Fruit fly (Drosophila melanogaster): Measurements from ENCODE around the gene IM33.

DNA sequence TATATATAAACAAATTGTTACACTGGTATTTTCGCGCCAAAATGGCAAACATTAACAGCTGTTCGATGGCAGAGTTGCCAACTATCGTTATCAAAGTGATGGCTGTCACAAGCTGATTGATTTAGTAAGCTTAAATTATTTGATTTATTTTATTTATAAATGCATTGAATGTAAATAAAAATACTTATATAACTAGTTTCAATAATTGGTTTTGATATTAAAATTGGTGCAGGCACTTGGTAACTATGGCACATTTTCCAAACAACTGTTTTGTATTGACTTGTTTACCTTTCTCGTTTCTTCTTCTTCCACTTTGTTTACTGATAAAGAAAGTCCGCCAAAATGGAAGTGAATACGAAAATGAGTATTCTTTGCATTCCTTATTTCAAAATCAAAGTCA, 15.2 kb upstream of the IM33 start, which contains the start of gene cutlet:
- no peak for TF ChIP-seq CG8478 (optimal IDR thresholded peaks at IDR 0.05)
- no peak for TF ChIP-seq usp (GFP tag; optimal IDR thresholded peaks at IDR 0.05)
- TF ChIP-seq pan (optimal IDR thresholded peaks at IDR 0.05), result no peak
- TF ChIP-seq psq (optimal IDR thresholded peaks at IDR 0.05), result no peak
- no peak for TF ChIP-seq EcR (GFP tag; optimal IDR thresholded peaks at IDR 0.05)
- no peak for TF ChIP-seq Dll (optimal IDR thresholded peaks at IDR 0.05)
